Worm (Caenorhabditis elegans) whole organism, young adult: ENCODE results near the gene F35E8.10.

Experiments
- F22D6.2 ChIP-seq: sonication (generic microtip); optimal IDR thresholded peaks from 2 replicates; lab custom pipeline; 2016; ENCODE audit warnings: mild to moderate bottlenecking, missing genetic modification characterization, missing compliant biosample characterization
- F23B12.7 ChIP-seq: sonication (generic microtip); optimal IDR thresholded peaks from 2 replicates; lab custom pipeline; 2017; ENCODE audit warnings: missing genetic modification characterization, mild to moderate bottlenecking, missing compliant biosample characterization, antibody characterized with exemption, moderate library complexity; ENCODE audit not compliant: insufficient read depth
- F33H1.4 ChIP-seq: fragments of 200-800 bp; sonication (Bioruptor generic); IDR thresholded peaks from 2 replicates; pipeline ENCODE4 v1.3.6; 2022; ENCODE audit warnings: missing genetic modification reagents, missing genetic modification characterization, missing compliant biosample characterization
- ama-1 ChIP-seq, 3 experiments: fragments of 150-350 bp in 1 of 3; sonication (generic microtip) in 2 of 3; optimal IDR thresholded peaks; 2 replicates each; lab custom pipeline; 2014 to 2018; ENCODE audit warnings: missing biosample characterization in 2 of 3, missing genetic modification characterization in 2 of 3, missing genetic modification reagents in 2 of 3
- attf-6 ChIP-seq: fragments of 200-800 bp; sonication (Bioruptor generic); IDR thresholded peaks from 2 replicates; pipeline ENCODE4 v1.3.6; 2022; ENCODE audit warnings: missing genetic modification reagents, missing genetic modification characterization, missing compliant biosample characterization
- dpl-1 ChIP-seq: fragments of 150-350 bp; optimal IDR thresholded peaks from 2 replicates; lab custom pipeline; 2014; ENCODE audit warnings: missing biosample characterization, missing genetic modification reagents, missing genetic modification characterization
- gei-17 ChIP-seq: fragments of 200-800 bp; sonication (Bioruptor generic); optimal IDR thresholded peaks from 2 replicates; lab custom pipeline; 2018; ENCODE audit warnings: mild to moderate bottlenecking, missing genetic modification characterization, missing compliant biosample characterization
- hmg-1.2 ChIP-seq: fragments of 200-800 bp; sonication (Bioruptor generic); IDR thresholded peaks from 2 replicates; pipeline ENCODE4 v1.3.6; 2022; ENCODE audit warnings: missing genetic modification reagents, missing genetic modification characterization, missing compliant biosample characterization
- madf-10 ChIP-seq: sonication (generic microtip); optimal IDR thresholded peaks from 2 replicates; lab custom pipeline; 2016; ENCODE audit warnings: mild to moderate bottlenecking, missing genetic modification characterization, missing compliant biosample characterization
- madf-3 ChIP-seq: fragments of 200-800 bp; sonication (Bioruptor generic); IDR thresholded peaks from 2 replicates; pipeline ENCODE4 v1.3.6; 2022; ENCODE audit warnings: missing genetic modification reagents, missing genetic modification characterization, missing compliant biosample characterization
- nhr-80 ChIP-seq: sonication (generic microtip); optimal IDR thresholded peaks from 2 replicates; lab custom pipeline; 2016; ENCODE audit warnings: missing genetic modification characterization, missing compliant biosample characterization
- unc-130 ChIP-seq: sonication (generic microtip); optimal IDR thresholded peaks from 2 replicates; lab custom pipeline; 2016; ENCODE audit warnings: missing genetic modification reagents, missing genetic modification characterization, missing compliant biosample characterization
- unc-62 ChIP-seq: fragments of 150-350 bp; optimal IDR thresholded peaks from 2 replicates; lab custom pipeline; 2014; ENCODE audit warnings: missing biosample characterization, missing genetic modification reagents, missing genetic modification characterization
- ztf-18 ChIP-seq: sonication (generic microtip); optimal IDR thresholded peaks from 2 replicates; lab custom pipeline; 2016; ENCODE audit warnings: missing genotype, mild to moderate bottlenecking, missing genetic modification characterization, missing compliant biosample characterization

DNA sequence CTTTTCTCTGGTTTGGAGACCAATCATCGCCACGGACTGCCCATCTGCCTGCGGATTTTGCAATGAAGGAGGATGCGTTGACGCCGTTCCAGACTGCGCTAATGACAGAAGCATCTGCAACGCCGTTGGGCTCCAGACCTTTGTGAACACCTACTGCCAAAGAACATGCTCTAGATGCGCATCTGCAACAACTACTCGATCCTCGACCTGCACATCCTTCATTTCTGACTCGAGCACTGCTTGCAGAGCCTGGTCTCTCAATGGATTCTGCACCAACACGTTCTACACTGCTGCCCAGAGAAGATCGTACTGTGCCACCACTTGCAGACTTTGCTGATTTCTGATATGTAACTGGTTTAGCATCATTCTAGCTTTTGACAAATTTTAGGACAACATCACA lies 19.6 kb downstream of the F35E8.10 start:
- no peak for TF ChIP-seq hmg-1.2
- no peak for TF ChIP-seq F22D6.2 (tag; lab: Kevin White, UChicago)
- no peak for TF ChIP-seq nhr-80 (tag; lab: Kevin White, UChicago)
- TF ChIP-seq dpl-1: no peak
- TF ChIP-seq unc-62 (GFP tag; lab: Kevin White, UChicago): no peak
- TF ChIP-seq F23B12.7 (tag; lab: Kevin White, UChicago): no peak
- no peak for TF ChIP-seq ztf-18 (tag; lab: Kevin White, UChicago)
- no peak for TF ChIP-seq F33H1.4 (GFP tag; lab: Robert Waterston, UW)
- TF ChIP-seq ama-1 (optimal IDR thresholded peaks at IDR 0.05; lab: Kevin White, UChicago): no peak
- no peak for TF ChIP-seq ama-1 (GFP tag; optimal IDR thresholded peaks at IDR 0.05; lab: Kevin White, UChicago)
- no peak for TF ChIP-seq madf-3 (GFP tag; lab: Robert Waterston, UW)
- TF ChIP-seq gei-17 (GFP tag; lab: Kevin White, UChicago): no peak
- no peak for TF ChIP-seq attf-6
- no peak for TF ChIP-seq madf-10 (tag; lab: Kevin White, UChicago)
- TF ChIP-seq unc-130 (GFP tag; lab: Kevin White, UChicago): no peak
